Worm (Caenorhabditis elegans) whole organism, L4 larva: ENCODE results near the gene F22E5.1.

Experiments
- ama-1 ChIP-seq: fragments of 150-350 bp; optimal IDR thresholded peaks from 2 replicates; lab custom pipeline; 2014; ENCODE audit warnings: inconsistent platforms, mixed read lengths
- arid-1 ChIP-seq: fragments of 200-800 bp; sonication (Bioruptor generic); conservative IDR thresholded peaks from 2 replicates; pipeline ENCODE4 v1.3.6; 2022; ENCODE audit warnings: missing genetic modification reagents, missing genetic modification characterization, missing compliant biosample characterization
- fkh-10 ChIP-seq: fragments of 150-350 bp; optimal IDR thresholded peaks from 2 replicates; lab custom pipeline; 2014; ENCODE audit warnings: missing biosample characterization, missing genetic modification reagents, missing genetic modification characterization
- hlh-30 ChIP-seq: sonication (generic microtip); optimal IDR thresholded peaks from 2 replicates; lab custom pipeline; 2017; ENCODE audit warnings: antibody characterized with exemption, mild to moderate bottlenecking, missing genetic modification characterization, missing compliant biosample characterization; ENCODE audit not compliant: insufficient read depth
- lin-13 ChIP-seq: fragments of 150-350 bp; optimal IDR thresholded peaks from 2 replicates; lab custom pipeline; 2014; ENCODE audit warnings: missing biosample characterization, missing genetic modification reagents, missing genetic modification characterization
- lin-38 ChIP-seq: fragments of 200-800 bp; sonication (Bioruptor generic); IDR thresholded peaks from 2 replicates; pipeline ENCODE4 v1.3.6; 2022; ENCODE audit warnings: missing genetic modification reagents, missing genetic modification characterization, missing compliant biosample characterization
- mdl-1 ChIP-seq, 2 experiments: fragments of 150-350 bp in 1 of 2; sonication (generic microtip) in 1 of 2; optimal IDR thresholded peaks; 2 replicates each; lab custom pipeline; 2014 to 2017; ENCODE audit warnings: missing biosample characterization in 2 of 2, missing genetic modification characterization in 2 of 2
- nhr-102 ChIP-seq: sonication (generic microtip); optimal IDR thresholded peaks from 2 replicates; lab custom pipeline; 2016; ENCODE audit warnings: mild to moderate bottlenecking, missing genetic modification characterization, moderate library complexity, missing compliant biosample characterization
- snpc-4 ChIP-seq: fragments of 150-350 bp; optimal IDR thresholded peaks from 2 replicates; lab custom pipeline; 2014; ENCODE audit warnings: missing biosample characterization, missing genetic modification characterization
- unc-130 ChIP-seq: sonication (generic microtip); optimal IDR thresholded peaks from 2 replicates; lab custom pipeline; 2016; ENCODE audit warnings: missing genetic modification reagents, missing genetic modification characterization, missing compliant biosample characterization
- unc-39 ChIP-seq: sonication (generic microtip); optimal IDR thresholded peaks from 2 replicates; lab custom pipeline; 2017; ENCODE audit warnings: missing biosample characterization, missing genetic modification characterization
- unc-62 ChIP-seq, 3 experiments: fragments of 150-350 bp in 1 of 3; sonication (generic microtip); optimal IDR thresholded peaks in 2 of 3; peaks in 1 of 3; 1 replicate in 1 of 3; 2 replicates in 2 of 3; lab custom pipeline; 2014 to 2017; ENCODE audit warnings: missing biosample characterization in 3 of 3, missing genetic modification characterization in 3 of 3, missing genetic modification reagents in 3 of 3, missing genotype in 1 of 3
- zfp-2 ChIP-seq: sonication (generic microtip); optimal IDR thresholded peaks from 2 replicates; lab custom pipeline; 2016; ENCODE audit warnings: mild to moderate bottlenecking, missing genetic modification characterization, missing compliant biosample characterization

DNA sequence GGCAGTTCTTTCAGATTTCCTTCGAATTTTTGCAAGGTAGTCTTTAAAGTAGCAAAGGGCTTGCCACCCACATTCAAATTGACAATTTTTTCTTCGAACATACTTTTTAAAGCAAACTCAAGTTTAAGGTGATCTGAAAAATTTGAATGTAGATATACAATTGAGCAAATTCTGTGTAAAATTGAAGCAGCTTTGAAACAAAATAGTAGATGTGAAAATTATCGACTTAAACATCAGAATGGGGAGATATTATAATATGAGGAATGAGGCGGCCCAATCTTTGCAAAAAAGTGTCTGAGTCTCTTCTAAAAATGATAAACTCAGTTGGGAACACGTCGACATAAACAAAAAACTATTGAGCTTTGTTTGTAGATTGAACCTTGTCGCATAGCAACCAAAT lies 29.1 kb upstream of the F22E5.1 start, which contains the start of gene F22E5.11:
- TF ChIP-seq fkh-10 (GFP tag; lab: Kevin White, UChicago) (no peak), lin-38 (GFP tag; lab: Robert Waterston, UW) (no peak), unc-130 (GFP tag; lab: Kevin White, UChicago) (no peak), mdl-1 (tag; optimal IDR thresholded peaks at IDR 0.05; lab: Kevin White, UChicago) (no peak), unc-39 (tag; lab: Kevin White, UChicago) (no peak), ama-1 (lab: Kevin White, UChicago) (no peak), zfp-2 (tag; lab: Kevin White, UChicago) (no peak), arid-1 (GFP tag; lab: Robert Waterston, UW) (no peak), unc-62 (GFP tag; optimal IDR thresholded peaks at IDR 0.05 in 1 of 2; lab: Kevin White, UChicago) (no peak), unc-62 (tag; optimal IDR thresholded peaks at IDR 0.05; lab: Kevin White, UChicago) (no peak), hlh-30 (tag; lab: Kevin White, UChicago) (no peak), lin-13 (GFP tag; lab: Kevin White, UChicago) (no peak), nhr-102 (tag; lab: Kevin White, UChicago) (no peak), snpc-4 (no peak)
